Fruit fly (Drosophila melanogaster) whole organism, embryonic: ENCODE measurements around the gene CG32032.
A peak's percentile ranks its signal among the peaks of the same experiment; 100 is the strongest.

Source experiments
- Aef1 ChIP-seq: fragments of 200-800 bp; sonication (Bioruptor generic); IDR thresholded peaks from 3 replicates; pipeline ENCODE4 v1.3.6; 2022; ENCODE audit warnings: missing biosample characterization, missing genetic modification characterization
- CG10462 ChIP-seq: fragments of 200-800 bp; sonication (Bioruptor generic); optimal IDR thresholded peaks from 2 replicates; lab custom pipeline; 2016; ENCODE audit warnings: missing biosample characterization, missing genetic modification characterization
- CG11398 ChIP-seq: fragments of 200-800 bp; sonication (Bioruptor generic); optimal IDR thresholded peaks from 2 replicates; lab custom pipeline; 2016; ENCODE audit warnings: missing biosample characterization, missing genetic modification characterization
- CG12071 ChIP-seq: fragments of 200-800 bp; sonication (Bioruptor generic); optimal IDR thresholded peaks from 3 replicates; lab custom pipeline; 2018; ENCODE audit warnings: missing biosample characterization, mild to moderate bottlenecking, missing genetic modification characterization
- CG13775 ChIP-seq: fragments of 200-800 bp; sonication (Bioruptor generic); optimal IDR thresholded peaks from 3 replicates; lab custom pipeline; 2017; ENCODE audit warnings: missing biosample characterization, mild to moderate bottlenecking, missing genetic modification characterization
- CG1647 ChIP-seq: fragments of 200-800 bp; sonication (Bioruptor generic); optimal IDR thresholded peaks from 3 replicates; lab custom pipeline; 2016; ENCODE audit warnings: missing biosample characterization, missing genetic modification characterization
- CG16813 ChIP-seq: fragments of 200-800 bp; sonication (Bioruptor generic); IDR thresholded peaks from 3 replicates; pipeline ENCODE4 v1.3.6; 2022; ENCODE audit warnings: missing biosample characterization, missing genetic modification characterization; ENCODE audit not compliant: partially characterized antibody
- CG17612 ChIP-seq: fragments of 200-800 bp; sonication (Bioruptor generic); IDR thresholded peaks from 2 replicates; pipeline ENCODE4 v1.3.6; 2022; ENCODE audit warnings: missing biosample characterization, missing genetic modification characterization
- CG17802 ChIP-seq: fragments of 200-800 bp; sonication (Bioruptor generic); optimal IDR thresholded peaks from 2 replicates; lab custom pipeline; 2018; ENCODE audit warnings: missing biosample characterization, mild to moderate bottlenecking, missing genetic modification characterization, moderate library complexity
- CG17912 ChIP-seq: fragments of 200-800 bp; sonication (Bioruptor generic); optimal IDR thresholded peaks from 2 replicates; lab custom pipeline; 2018; ENCODE audit warnings: missing biosample characterization, mild to moderate bottlenecking, missing genetic modification characterization
- CG18476 ChIP-seq: fragments of 200-800 bp; sonication (Bioruptor generic); optimal IDR thresholded peaks from 2 replicates; lab custom pipeline; 2016; ENCODE audit warnings: missing biosample characterization, mild to moderate bottlenecking, missing genetic modification characterization
- CG18599 ChIP-seq: fragments of 200-800 bp; sonication (Bioruptor generic); optimal IDR thresholded peaks from 3 replicates; lab custom pipeline; 2017; ENCODE audit warnings: missing biosample characterization, missing genetic modification characterization, mild to moderate bottlenecking, moderate library complexity, missing genetic modification reagents
- CG30431 ChIP-seq: fragments of 200-800 bp; sonication (Bioruptor generic); optimal IDR thresholded peaks from 2 replicates; lab custom pipeline; 2017; ENCODE audit warnings: missing biosample characterization, missing genetic modification characterization
- CG33557 ChIP-seq: fragments of 200-800 bp; sonication (Bioruptor generic); optimal IDR thresholded peaks from 2 replicates; lab custom pipeline; 2019; ENCODE audit warnings: missing biosample characterization, mild to moderate bottlenecking, missing genetic modification characterization, moderate library complexity
- CG42726 ChIP-seq: fragments of 200-800 bp; sonication (Bioruptor generic); IDR thresholded peaks from 2 replicates; pipeline ENCODE4 v1.3.6; 2022; ENCODE audit warnings: missing biosample characterization, missing genetic modification characterization; ENCODE audit not compliant: partially characterized antibody
- CG5953 ChIP-seq: fragments of 200-800 bp; sonication (Bioruptor generic); IDR thresholded peaks from 2 replicates; pipeline ENCODE4 v1.3.6; 2022; ENCODE audit warnings: missing biosample characterization, missing genetic modification characterization
- CG6791 ChIP-seq: fragments of 200-800 bp; sonication (Bioruptor generic); IDR thresholded peaks from 3 replicates; pipeline ENCODE4 v1.3.6; 2022; ENCODE audit warnings: missing biosample characterization, missing genetic modification characterization; ENCODE audit not compliant: partially characterized antibody
- CG9215 ChIP-seq: fragments of 200-800 bp; sonication (Bioruptor generic); IDR thresholded peaks from 2 replicates; pipeline ENCODE4 v1.3.6; 2022; ENCODE audit warnings: missing biosample characterization, missing genetic modification characterization
- Chrac-16 ChIP-seq: fragments of 200-800 bp; sonication (Bioruptor generic); optimal IDR thresholded peaks from 3 replicates; lab custom pipeline; 2016; ENCODE audit warnings: missing biosample characterization, missing genetic modification characterization
- CrebB ChIP-seq: fragments of 200-800 bp; sonication (Bioruptor generic); optimal IDR thresholded peaks from 3 replicates; lab custom pipeline; 2018; ENCODE audit warnings: missing biosample characterization, mild to moderate bottlenecking, missing genetic modification characterization
- Dad ChIP-seq: fragments of 200-800 bp; sonication (Bioruptor generic); optimal IDR thresholded peaks from 3 replicates; lab custom pipeline; 2016; ENCODE audit warnings: missing biosample characterization, missing genetic modification characterization
- Dll ChIP-seq: fragments of 200-800 bp; sonication (Bioruptor generic); IDR thresholded peaks from 4 replicates; pipeline ENCODE4 v1.3.6; 2022; ENCODE audit warnings: missing biosample characterization, missing genetic modification characterization; ENCODE audit not compliant: partially characterized antibody
- GATAe ChIP-seq: fragments of 200-800 bp; sonication (Bioruptor generic); conservative IDR thresholded peaks from 2 replicates; pipeline ENCODE4 v1.3.6; 2022; ENCODE audit warnings: missing biosample characterization, missing genetic modification characterization
- HLH4C ChIP-seq: fragments of 200-800 bp; sonication (Bioruptor generic); IDR thresholded peaks from 3 replicates; pipeline ENCODE4 v1.3.6; 2022; ENCODE audit warnings: missing biosample characterization, missing genetic modification characterization; ENCODE audit not compliant: partially characterized antibody
- Meics ChIP-seq: fragments of 200-800 bp; sonication (Bioruptor generic); optimal IDR thresholded peaks from 2 replicates; lab custom pipeline; 2017; ENCODE audit warnings: missing biosample characterization, mild to moderate bottlenecking, missing genetic modification characterization
- NFAT ChIP-seq: fragments of 200-800 bp; sonication (Bioruptor generic); IDR thresholded peaks from 2 replicates; pipeline ENCODE4 v1.3.6; 2022; ENCODE audit warnings: missing biosample characterization, missing genetic modification characterization
- Pdp1 ChIP-seq, 2 experiments: fragments of 200-800 bp; sonication (Bioruptor generic); optimal IDR thresholded peaks; 3 replicates each; lab custom pipeline; 2016; ENCODE audit warnings: missing biosample characterization in 2 of 2, missing genetic modification characterization in 2 of 2, mild to moderate bottlenecking in 1 of 2, moderate library complexity in 1 of 2
- Scr ChIP-seq: fragments of 200-800 bp; sonication (Bioruptor generic); IDR thresholded peaks from 2 replicates; pipeline ENCODE4 v1.3.6; 2022; ENCODE audit warnings: missing biosample characterization, missing genetic modification characterization; ENCODE audit not compliant: partially characterized antibody
- Six4 ChIP-seq: fragments of 200-800 bp; sonication (Bioruptor generic); optimal IDR thresholded peaks from 2 replicates; lab custom pipeline; 2016; ENCODE audit warnings: missing biosample characterization, missing genetic modification characterization
- Ssrp ChIP-seq: fragments of 200-800 bp; sonication (Bioruptor generic); optimal IDR thresholded peaks from 2 replicates; lab custom pipeline; 2018; ENCODE audit warnings: missing biosample characterization, mild to moderate bottlenecking, missing genetic modification characterization, moderate library complexity
- Tbp ChIP-seq: fragments of >200 bp; optimal IDR thresholded peaks from 2 replicates; lab custom pipeline; 2018; ENCODE audit warnings: missing biosample characterization, missing genetic modification characterization
- bbx ChIP-seq: fragments of 200-800 bp; sonication (Bioruptor generic); IDR thresholded peaks from 2 replicates; pipeline ENCODE4 v1.3.6; 2022; ENCODE audit warnings: missing biosample characterization, missing genetic modification characterization; ENCODE audit not compliant: partially characterized antibody
- bigmax ChIP-seq: fragments of 200-800 bp; sonication (Bioruptor generic); optimal IDR thresholded peaks from 2 replicates; lab custom pipeline; 2018; ENCODE audit warnings: missing biosample characterization, mild to moderate bottlenecking, missing genetic modification characterization
- caup ChIP-seq: fragments of 200-800 bp; sonication (Bioruptor generic); optimal IDR thresholded peaks from 3 replicates; lab custom pipeline; 2017; ENCODE audit warnings: missing biosample characterization, mild to moderate bottlenecking, missing genetic modification characterization, moderate library complexity; ENCODE audit not compliant: severe bottlenecking
- chinmo ChIP-seq: fragments of 200-800 bp; sonication (Bioruptor generic); IDR thresholded peaks from 4 replicates; pipeline ENCODE4 v1.3.6; 2022; ENCODE audit warnings: missing biosample characterization, missing genetic modification characterization; ENCODE audit not compliant: partially characterized antibody
- da ChIP-seq: fragments of 200-800 bp; sonication (Bioruptor generic); optimal IDR thresholded peaks from 2 replicates; lab custom pipeline; 2016; ENCODE audit warnings: missing biosample characterization, missing genetic modification characterization
- ems ChIP-seq: fragments of 200-800 bp; sonication (Bioruptor generic); optimal IDR thresholded peaks from 3 replicates; lab custom pipeline; 2016; ENCODE audit warnings: missing biosample characterization, missing genetic modification characterization
- fu2 ChIP-seq: fragments of 200-800 bp; sonication (Bioruptor generic); optimal IDR thresholded peaks from 2 replicates; lab custom pipeline; 2016; ENCODE audit warnings: missing biosample characterization, missing genetic modification characterization
- ham ChIP-seq: fragments of 200-800 bp; sonication (Bioruptor generic); IDR thresholded peaks from 2 replicates; pipeline ENCODE4 v1.3.6; 2022; ENCODE audit warnings: missing biosample characterization, missing genetic modification characterization
- her ChIP-seq: fragments of 200-800 bp; sonication (Bioruptor generic); optimal IDR thresholded peaks from 2 replicates; lab custom pipeline; 2016; ENCODE audit warnings: missing biosample characterization, missing genetic modification characterization
- klu ChIP-seq: fragments of 200-800 bp; sonication (Bioruptor generic); IDR thresholded peaks from 2 replicates; pipeline ENCODE4 v1.3.6; 2022; ENCODE audit warnings: missing biosample characterization, missing genetic modification characterization
- lab ChIP-seq: fragments of 200-800 bp; sonication (Bioruptor generic); optimal IDR thresholded peaks from 3 replicates; lab custom pipeline; 2017; ENCODE audit warnings: missing biosample characterization, missing genetic modification characterization, mild to moderate bottlenecking, moderate library complexity, missing genetic modification reagents
- mam ChIP-seq: fragments of 200-800 bp; sonication (Bioruptor generic); optimal IDR thresholded peaks from 3 replicates; lab custom pipeline; 2016; ENCODE audit warnings: missing biosample characterization, missing genetic modification characterization
- pan ChIP-seq, 4 experiments: fragments of >200 bp in 3 of 4; fragments of 200-800 bp in 1 of 4; sonication (Bioruptor generic) in 1 of 4; optimal IDR thresholded peaks in 3 of 4; IDR thresholded peaks in 1 of 4; 2 replicates each; pipeline versions ENCODE4 v1.3.6 to Lab custom; 2017 to 2022; ENCODE audit warnings: missing biosample characterization in 2 of 4, missing genetic modification characterization in 2 of 4, mixed read lengths in 1 of 4
- row ChIP-seq: fragments of 200-800 bp; sonication (Bioruptor generic); IDR thresholded peaks from 3 replicates; pipeline ENCODE4 v1.3.6; 2022; ENCODE audit warnings: missing biosample characterization, missing genetic modification characterization
- scrt ChIP-seq: fragments of 200-800 bp; sonication (Bioruptor generic); optimal IDR thresholded peaks from 2 replicates; lab custom pipeline; 2018; ENCODE audit warnings: missing biosample characterization, mild to moderate bottlenecking, missing genetic modification characterization, moderate library complexity
- sens ChIP-seq: fragments of 200-800 bp; sonication (Bioruptor generic); peaks from one replicate; lab custom pipeline; 2016; ENCODE audit warnings: missing biosample characterization, missing genetic modification characterization
- sr ChIP-seq: fragments of 200-800 bp; sonication (Bioruptor generic); IDR thresholded peaks from 3 replicates; pipeline ENCODE4 v1.3.6; 2022; ENCODE audit warnings: missing biosample characterization, missing genetic modification characterization
- vnd ChIP-seq: fragments of 200-800 bp; sonication (Bioruptor generic); IDR thresholded peaks from 3 replicates; pipeline ENCODE4 v1.3.6; 2022; ENCODE audit warnings: missing biosample characterization, missing genetic modification characterization; ENCODE audit not compliant: partially characterized antibody

CG32032 gene

DNA sequence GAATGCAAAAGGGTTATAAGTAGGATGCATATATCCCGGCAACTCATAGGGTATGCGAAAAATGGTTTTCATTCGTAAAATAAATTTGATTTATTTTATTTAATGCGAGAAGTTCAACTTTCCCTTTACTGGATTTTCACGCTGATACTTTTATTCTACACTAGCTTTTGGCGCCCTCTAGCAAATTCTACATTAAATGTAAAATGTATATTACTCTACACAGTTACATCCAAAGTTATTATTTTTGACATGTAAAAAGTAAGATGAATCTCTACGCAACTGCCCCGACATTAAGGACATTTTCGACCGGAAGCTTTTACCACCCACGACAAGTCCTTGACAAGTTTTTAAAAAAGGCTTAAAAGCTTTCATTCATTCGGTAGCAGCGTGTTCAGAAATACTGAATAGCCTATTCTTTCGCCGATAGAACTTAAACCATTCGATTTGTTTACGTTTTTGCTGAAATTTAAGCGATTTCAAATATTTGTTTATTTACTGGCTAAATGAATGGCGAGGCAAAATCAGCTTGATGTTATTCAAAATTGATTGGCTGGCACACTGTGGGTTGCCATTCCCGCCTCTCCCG, 37.9 kb upstream of the CG32032 start (continued):
- TF ChIP-seq Scr (GFP tag; lab: Robert Waterston, UW): peak; percentile 22
- no peak for TF ChIP-seq Six4 (GFP tag; lab: Kevin White, UChicago)
- no peak for TF ChIP-seq CG10462 (GFP tag; lab: Kevin White, UChicago)
- no peak for TF ChIP-seq CG30431 (GFP tag; lab: Kevin White, UChicago)
- TF ChIP-seq da (GFP tag; lab: Kevin White, UChicago): no peak
- peak; percentile 28; the same call in 1 of the 3 replicates for TF ChIP-seq HLH4C
- TF ChIP-seq CG18599: no peak
- no peak for TF ChIP-seq CG13775 (GFP tag; lab: Kevin White, UChicago)
- peak; percentile 63; the same call in 2 of the 3 replicates for TF ChIP-seq CG6791
- TF ChIP-seq row (GFP tag; lab: Robert Waterston, UW): no peak
- no peak for TF ChIP-seq CG12071 (GFP tag; lab: Kevin White, UChicago)
- TF ChIP-seq CG17802 (tag; lab: Kevin White, UChicago): no peak
- TF ChIP-seq sr (GFP tag; lab: Robert Waterston, UW): no peak
- no peak for TF ChIP-seq Chrac-16
- TF ChIP-seq CG9215 (GFP tag; lab: Robert Waterston, UW): no peak
- TF ChIP-seq mam (GFP tag; lab: Kevin White, UChicago): no peak
- TF ChIP-seq CG17912 (GFP tag; lab: Kevin White, UChicago): no peak
- no peak for TF ChIP-seq Tbp (GFP tag; lab: Kevin White, UChicago)
- no peak for TF ChIP-seq CG33557
- no peak for TF ChIP-seq GATAe (GFP tag; lab: Robert Waterston, UW)
- no peak for TF ChIP-seq CrebB (tag; lab: Kevin White, UChicago)
- TF ChIP-seq CG11398 (GFP tag; lab: Kevin White, UChicago): no peak
- peak; percentile 56 for TF ChIP-seq sens (GFP tag; lab: Kevin White, UChicago)
- no peak for TF ChIP-seq her (GFP tag; lab: Kevin White, UChicago)
- TF ChIP-seq CG17612 (GFP tag; lab: Robert Waterston, UW): no peak
- no peak for TF ChIP-seq chinmo
- 0 out of 3 replicates have a peak, but pooled peaks have one; percentile 33 for TF ChIP-seq vnd (GFP tag; lab: Robert Waterston, UW)
- TF ChIP-seq fu2 (GFP tag; lab: Kevin White, UChicago): no peak
- TF ChIP-seq caup (GFP tag; lab: Kevin White, UChicago): no peak
- TF ChIP-seq lab (GFP tag; lab: Kevin White, UChicago): no peak
- TF ChIP-seq Aef1: no peak; the same call in 2 of the 3 replicates
- no peak for TF ChIP-seq ems (GFP tag; lab: Kevin White, UChicago)
- TF ChIP-seq ham (GFP tag; lab: Robert Waterston, UW): no peak
- TF ChIP-seq CG42726 (GFP tag; lab: Robert Waterston, UW): peak; percentile 65
- TF ChIP-seq bigmax: no peak
- no peak for TF ChIP-seq klu (GFP tag; lab: Robert Waterston, UW)
- TF ChIP-seq bbx (GFP tag; lab: Robert Waterston, UW): peak; percentile 26; the same call in 1 of the 2 replicates
- TF ChIP-seq Ssrp (tag; lab: Kevin White, UChicago): no peak
- no peak for TF ChIP-seq Dad (GFP tag; lab: Kevin White, UChicago)
- no peak for TF ChIP-seq scrt
- no peak for TF ChIP-seq Dll (GFP tag; lab: Robert Waterston, UW)
- peak; percentile 68; the same call in 2 of the 3 replicates for TF ChIP-seq CG16813 (GFP tag; lab: Robert Waterston, UW)
- TF ChIP-seq CG5953 (GFP tag; lab: Robert Waterston, UW): no peak
- no peak for TF ChIP-seq Pdp1 (GFP tag; optimal IDR thresholded peaks at IDR 0.05; lab: Kevin White, UChicago)
- TF ChIP-seq pan (optimal IDR thresholded peaks at IDR 0.05; lab: Kevin White, UChicago): no peak
- TF ChIP-seq pan (GFP tag; optimal IDR thresholded peaks at IDR 0.05 in 1 of 2, IDR thresholded peaks at IDR 0.05 in 1 of 2): no peak
- TF ChIP-seq CG1647: no peak
- TF ChIP-seq CG18476: no peak
- TF ChIP-seq Meics (GFP tag; lab: Kevin White, UChicago): no peak
- no peak for TF ChIP-seq NFAT (GFP tag; lab: Robert Waterston, UW)
